Fruit fly (Drosophila melanogaster) whole organism, prepupa: ENCODE results near the gene wdb.

Experiments used
- Blimp-1 ChIP-seq: fragments of 200-800 bp; sonication (Bioruptor generic); optimal IDR thresholded peaks from 3 replicates; lab custom pipeline; 2017; ENCODE audit warnings: missing biosample characterization, missing genetic modification characterization, mild to moderate bottlenecking, moderate library complexity, missing genetic modification reagents
- CG10631 ChIP-seq: fragments of 200-800 bp; sonication (Bioruptor generic); optimal IDR thresholded peaks from 2 replicates; lab custom pipeline; 2016; ENCODE audit warnings: missing biosample characterization, missing genetic modification characterization
- CG10669 ChIP-seq: fragments of 200-800 bp; sonication (Bioruptor generic); optimal IDR thresholded peaks from 3 replicates; lab custom pipeline; 2018; ENCODE audit warnings: missing biosample characterization, mild to moderate bottlenecking, missing genetic modification characterization, moderate library complexity
- CG11762 ChIP-seq: fragments of 200-800 bp; sonication (Bioruptor generic); optimal IDR thresholded peaks from 3 replicates; lab custom pipeline; 2016; ENCODE audit warnings: missing biosample characterization, missing genetic modification characterization; ENCODE audit not compliant: insufficient read depth
- CG15336 ChIP-seq: fragments of 200-800 bp; sonication (Bioruptor generic); IDR thresholded peaks from 2 replicates; pipeline ENCODE4 v1.3.6; 2022; ENCODE audit warnings: missing biosample characterization, missing genetic modification characterization
- CG16779 ChIP-seq: fragments of 200-800 bp; sonication (Bioruptor generic); optimal IDR thresholded peaks from 3 replicates; lab custom pipeline; 2017; ENCODE audit warnings: missing biosample characterization, mild to moderate bottlenecking, missing genetic modification characterization
- CG31627 ChIP-seq: fragments of 200-800 bp; sonication (Bioruptor generic); optimal IDR thresholded peaks from 3 replicates; lab custom pipeline; 2016; ENCODE audit warnings: missing biosample characterization, missing genetic modification characterization
- CG32006 ChIP-seq: fragments of 200-800 bp; sonication (Bioruptor generic); optimal IDR thresholded peaks from 3 replicates; lab custom pipeline; 2017; ENCODE audit warnings: missing biosample characterization, mild to moderate bottlenecking, missing genetic modification characterization
- CG34406 ChIP-seq: fragments of 200-800 bp; sonication (Bioruptor generic); optimal IDR thresholded peaks from 3 replicates; lab custom pipeline; 2016; ENCODE audit warnings: missing biosample characterization, missing genetic modification characterization
- CG3919 ChIP-seq: fragments of 200-800 bp; sonication (Bioruptor generic); optimal IDR thresholded peaks from 3 replicates; lab custom pipeline; 2016; ENCODE audit warnings: missing biosample characterization, missing genetic modification characterization
- CG4318 ChIP-seq: fragments of 200-800 bp; sonication (Bioruptor generic); optimal IDR thresholded peaks from 3 replicates; lab custom pipeline; 2017; ENCODE audit warnings: missing biosample characterization, mild to moderate bottlenecking, missing genetic modification characterization
- CG6276 ChIP-seq: fragments of 200-800 bp; sonication (Bioruptor generic); optimal IDR thresholded peaks from 2 replicates; lab custom pipeline; 2017; ENCODE audit warnings: missing biosample characterization, mild to moderate bottlenecking, missing genetic modification characterization
- CG6792 ChIP-seq: fragments of 200-800 bp; sonication (Bioruptor generic); optimal IDR thresholded peaks from 3 replicates; lab custom pipeline; 2016; ENCODE audit warnings: missing biosample characterization, missing genetic modification characterization
- CG6808 ChIP-seq: fragments of 200-800 bp; sonication (Bioruptor generic); optimal IDR thresholded peaks from 3 replicates; lab custom pipeline; 2017; ENCODE audit warnings: missing biosample characterization, missing genetic modification characterization, mild to moderate bottlenecking, moderate library complexity, missing genetic modification reagents
- CG6854 ChIP-seq: fragments of 200-800 bp; sonication (Bioruptor generic); optimal IDR thresholded peaks from 2 replicates; lab custom pipeline; 2017; ENCODE audit warnings: missing biosample characterization, mild to moderate bottlenecking, missing genetic modification characterization
- CG8119 ChIP-seq: fragments of 200-800 bp; sonication (Bioruptor generic); IDR thresholded peaks from 3 replicates; pipeline ENCODE4 v1.3.6; 2022; ENCODE audit warnings: missing biosample characterization, missing genetic modification characterization
- CG9139 ChIP-seq: fragments of 200-800 bp; sonication (Bioruptor generic); optimal IDR thresholded peaks from 3 replicates; lab custom pipeline; 2017; ENCODE audit warnings: missing biosample characterization, mild to moderate bottlenecking, missing genetic modification characterization
- Eip78C ChIP-seq: fragments of 200-800 bp; sonication (Bioruptor generic); peaks from one replicate; lab custom pipeline; 2016; ENCODE audit warnings: missing biosample characterization, missing genetic modification characterization
- Ets21C ChIP-seq: fragments of 200-800 bp; sonication (Bioruptor generic); optimal IDR thresholded peaks from 3 replicates; lab custom pipeline; 2016; ENCODE audit warnings: missing biosample characterization, missing genetic modification characterization
- Gug ChIP-seq: fragments of 200-800 bp; sonication (Bioruptor generic); IDR thresholded peaks from 2 replicates; pipeline ENCODE4 v1.3.6; 2022; ENCODE audit warnings: missing biosample characterization, missing genetic modification characterization
- Hr38 ChIP-seq: sonication (Bioruptor generic); optimal IDR thresholded peaks from 2 replicates; lab custom pipeline; 2016; ENCODE audit warnings: missing biosample characterization, missing genetic modification characterization
- Lpt ChIP-seq: fragments of 200-800 bp; sonication (Bioruptor generic); optimal IDR thresholded peaks from 3 replicates; lab custom pipeline; 2016; ENCODE audit warnings: missing biosample characterization, missing genetic modification characterization
- Met ChIP-seq: fragments of 200-800 bp; sonication (Bioruptor generic); optimal IDR thresholded peaks from 3 replicates; lab custom pipeline; 2016; ENCODE audit warnings: missing biosample characterization, missing genetic modification characterization
- Sox102F ChIP-seq: fragments of 200-800 bp; sonication (Bioruptor generic); optimal IDR thresholded peaks from 2 replicates; lab custom pipeline; 2016; ENCODE audit warnings: missing biosample characterization, mild to moderate bottlenecking, missing genetic modification characterization
- Sox15 ChIP-seq: fragments of 200-800 bp; sonication (Bioruptor generic); optimal IDR thresholded peaks from 3 replicates; lab custom pipeline; 2016; ENCODE audit warnings: missing biosample characterization, missing genetic modification characterization
- achi ChIP-seq: fragments of 200-800 bp; sonication (Bioruptor generic); optimal IDR thresholded peaks from 3 replicates; lab custom pipeline; 2016; ENCODE audit warnings: missing biosample characterization, missing genetic modification characterization
- acj6 ChIP-seq: fragments of 200-800 bp; sonication (Bioruptor generic); optimal IDR thresholded peaks from 3 replicates; lab custom pipeline; 2016; ENCODE audit warnings: missing biosample characterization, missing genetic modification characterization
- cyc ChIP-seq: fragments of 200-800 bp; sonication (Bioruptor generic); optimal IDR thresholded peaks from 3 replicates; lab custom pipeline; 2016; ENCODE audit warnings: missing biosample characterization, missing genetic modification characterization
- dac ChIP-seq: fragments of 200-800 bp; sonication (Bioruptor generic); optimal IDR thresholded peaks from 2 replicates; lab custom pipeline; 2017; ENCODE audit warnings: missing biosample characterization, mild to moderate bottlenecking, missing genetic modification characterization
- dsx ChIP-seq: fragments of 200-800 bp; optimal IDR thresholded peaks from 3 replicates; lab custom pipeline; 2019; ENCODE audit warnings: missing biosample characterization, mild to moderate bottlenecking, missing genetic modification characterization, moderate library complexity; ENCODE audit not compliant: poor library complexity, severe bottlenecking
- eg ChIP-seq: fragments of 200-800 bp; sonication (Bioruptor generic); IDR thresholded peaks from 3 replicates; pipeline ENCODE4 v1.3.6; 2022; ENCODE audit warnings: missing biosample characterization, missing genetic modification characterization
- esn ChIP-seq: fragments of 200-800 bp; sonication (Bioruptor generic); optimal IDR thresholded peaks from 2 replicates; lab custom pipeline; 2016; ENCODE audit warnings: missing biosample characterization, mild to moderate bottlenecking, missing genetic modification characterization, moderate library complexity
- fd59A ChIP-seq: fragments of 200-800 bp; sonication (Bioruptor generic); optimal IDR thresholded peaks from 2 replicates; lab custom pipeline; 2017; ENCODE audit warnings: missing biosample characterization, mild to moderate bottlenecking, missing genetic modification characterization, missing genetic modification reagents
- lz ChIP-seq: fragments of 200-800 bp; sonication (Bioruptor generic); optimal IDR thresholded peaks from 3 replicates; lab custom pipeline; 2016; ENCODE audit warnings: missing biosample characterization, missing genetic modification characterization
- spab ChIP-seq: fragments of 200-800 bp; sonication (Bioruptor generic); optimal IDR thresholded peaks from 2 replicates; lab custom pipeline; 2017; ENCODE audit warnings: missing biosample characterization, mild to moderate bottlenecking, missing genetic modification characterization, missing genetic modification reagents
- svp ChIP-seq: fragments of 200-800 bp; sonication (Bioruptor generic); peaks from one replicate; lab custom pipeline; 2016; ENCODE audit warnings: missing biosample characterization, missing genetic modification characterization
- topi ChIP-seq: fragments of 200-800 bp; sonication (Bioruptor generic); optimal IDR thresholded peaks from 3 replicates; lab custom pipeline; 2016; ENCODE audit warnings: missing biosample characterization, missing genetic modification characterization
- vri ChIP-seq: fragments of 200-800 bp; sonication (Bioruptor generic); optimal IDR thresholded peaks from 3 replicates; lab custom pipeline; 2016; ENCODE audit warnings: missing biosample characterization, mild to moderate bottlenecking, missing genetic modification characterization

The wdb gene

DNA sequence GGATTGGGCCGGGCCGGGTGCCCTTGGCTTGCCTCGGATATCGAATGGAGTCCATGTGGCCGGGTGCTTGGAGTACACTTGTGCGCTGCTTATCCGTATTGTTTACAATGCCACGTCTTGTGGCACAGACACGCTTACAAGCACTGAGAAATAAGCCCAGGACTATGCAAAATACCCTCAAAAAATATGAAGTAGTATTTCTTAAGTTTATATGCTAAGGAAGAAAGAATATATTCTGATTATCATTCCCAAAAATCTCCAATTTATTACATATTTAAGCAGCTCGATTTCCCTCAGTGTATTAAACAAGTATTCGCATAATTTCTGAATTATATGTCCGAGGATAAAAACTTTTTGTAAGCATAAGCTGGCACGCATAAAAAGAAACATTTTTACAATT, 39.8 kb upstream of the wdb start (continued):
- TF ChIP-seq Sox15 (GFP tag; lab: Kevin White, UChicago) (no peak), achi (GFP tag; lab: Kevin White, UChicago) (no peak), CG3919 (GFP tag; lab: Kevin White, UChicago) (no peak), cyc (GFP tag; lab: Kevin White, UChicago) (peak; percentile 19), CG15336 (GFP tag; lab: Robert Waterston, UW) (no peak), CG6276 (no peak), CG6792 (GFP tag; lab: Kevin White, UChicago) (no peak), dac (GFP tag; lab: Kevin White, UChicago) (no peak), acj6 (no peak), CG4318 (no peak), CG10669 (GFP tag; lab: Kevin White, UChicago) (no peak), vri (GFP tag; lab: Kevin White, UChicago) (no peak)

DNA sequence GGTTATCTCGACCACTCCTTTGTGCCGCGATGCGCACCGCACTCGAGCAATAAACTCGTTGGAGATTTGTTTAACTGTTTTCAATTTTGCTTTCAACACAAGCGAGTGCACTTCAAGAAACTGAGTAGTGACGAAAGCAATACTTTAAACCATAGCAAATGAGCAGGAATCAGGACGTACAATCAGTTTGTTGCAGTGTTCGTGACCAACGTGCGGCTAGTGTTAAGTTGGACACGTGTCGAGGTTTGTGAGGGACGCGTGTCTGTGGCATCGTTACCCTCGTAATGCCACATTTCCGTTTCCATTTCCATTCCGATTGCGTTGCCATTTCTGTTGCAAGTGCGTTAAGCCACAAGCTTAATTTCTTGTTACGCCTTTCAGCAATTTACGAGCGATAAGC, 34.5 kb upstream of the wdb start:
- TF ChIP-seq CG11762 (GFP tag; lab: Kevin White, UChicago) (no peak), CG32006 (no peak), dac (GFP tag; lab: Kevin White, UChicago) (no peak), CG16779 (tag; lab: Kevin White, UChicago) (no peak), CG9139 (GFP tag; lab: Kevin White, UChicago) (no peak), esn (GFP tag; lab: Kevin White, UChicago) (no peak), Sox102F (GFP tag; lab: Kevin White, UChicago) (no peak)
- TF ChIP-seq, all 60 proteins: peak for 0

DNA sequence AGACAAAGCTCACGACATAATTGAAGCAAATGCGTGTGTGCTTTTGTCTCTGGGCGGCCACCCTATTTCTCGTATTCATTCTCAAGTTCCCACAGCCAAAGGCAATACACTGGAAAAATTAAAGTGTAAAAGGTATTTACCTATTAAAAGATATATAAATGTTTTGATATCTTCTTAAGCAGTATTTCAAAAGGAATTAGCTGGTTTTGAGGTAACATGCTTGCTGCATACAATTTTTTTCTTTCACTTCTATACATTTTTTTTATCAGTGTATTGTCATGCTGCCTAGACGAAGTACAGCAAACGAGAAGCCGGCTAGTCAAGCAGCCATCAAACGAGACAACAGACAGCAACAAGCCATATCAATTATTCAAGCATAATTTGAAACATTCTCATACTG, 31.8 kb upstream of the wdb start:
- TF ChIP-seq vri (GFP tag; lab: Kevin White, UChicago) (no peak), topi (GFP tag; lab: Kevin White, UChicago) (no peak), Met (peak; percentile 18), eg (0 out of 3 replicates have a peak, but pooled peaks have one; percentile 24), Eip78C (GFP tag; lab: Kevin White, UChicago) (peak; percentile 39), svp (GFP tag; lab: Kevin White, UChicago) (peak; percentile 42), achi (GFP tag; lab: Kevin White, UChicago) (no peak)

DNA sequence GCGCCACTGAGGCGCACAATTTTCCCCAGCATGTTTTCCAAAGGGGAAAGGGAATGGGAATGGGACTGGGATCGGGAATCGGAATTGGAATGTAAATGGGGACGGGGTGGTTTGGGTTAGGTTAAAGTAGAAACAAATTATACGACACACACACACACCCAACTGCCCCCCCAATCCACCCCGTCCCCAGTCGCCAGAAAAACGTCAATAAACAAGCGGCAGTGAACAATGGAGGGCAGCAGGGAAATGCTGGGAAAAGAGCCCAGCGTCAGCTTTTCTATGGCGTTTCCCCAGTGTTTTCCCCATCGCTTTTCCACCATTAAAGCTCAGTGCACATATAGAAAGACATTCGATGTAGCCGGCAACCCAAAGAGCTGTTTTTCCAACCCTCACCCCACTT, 28.6 kb upstream of the wdb start:
- no peak for TF ChIP-seq spab (GFP tag; lab: Kevin White, UChicago)
- TF ChIP-seq CG10631 (GFP tag; lab: Kevin White, UChicago), result no peak
- TF ChIP-seq CG31627 (GFP tag; lab: Kevin White, UChicago), result no peak
- TF ChIP-seq svp (GFP tag; lab: Kevin White, UChicago), result peak; percentile 15
- TF ChIP-seq Gug (GFP tag; lab: Robert Waterston, UW), result no peak
- no peak for TF ChIP-seq CG6276
- TF ChIP-seq CG8119 (GFP tag; lab: Robert Waterston, UW), result no peak
- no peak for TF ChIP-seq lz (GFP tag; lab: Kevin White, UChicago)
- no peak for TF ChIP-seq dac (GFP tag; lab: Kevin White, UChicago)

DNA sequence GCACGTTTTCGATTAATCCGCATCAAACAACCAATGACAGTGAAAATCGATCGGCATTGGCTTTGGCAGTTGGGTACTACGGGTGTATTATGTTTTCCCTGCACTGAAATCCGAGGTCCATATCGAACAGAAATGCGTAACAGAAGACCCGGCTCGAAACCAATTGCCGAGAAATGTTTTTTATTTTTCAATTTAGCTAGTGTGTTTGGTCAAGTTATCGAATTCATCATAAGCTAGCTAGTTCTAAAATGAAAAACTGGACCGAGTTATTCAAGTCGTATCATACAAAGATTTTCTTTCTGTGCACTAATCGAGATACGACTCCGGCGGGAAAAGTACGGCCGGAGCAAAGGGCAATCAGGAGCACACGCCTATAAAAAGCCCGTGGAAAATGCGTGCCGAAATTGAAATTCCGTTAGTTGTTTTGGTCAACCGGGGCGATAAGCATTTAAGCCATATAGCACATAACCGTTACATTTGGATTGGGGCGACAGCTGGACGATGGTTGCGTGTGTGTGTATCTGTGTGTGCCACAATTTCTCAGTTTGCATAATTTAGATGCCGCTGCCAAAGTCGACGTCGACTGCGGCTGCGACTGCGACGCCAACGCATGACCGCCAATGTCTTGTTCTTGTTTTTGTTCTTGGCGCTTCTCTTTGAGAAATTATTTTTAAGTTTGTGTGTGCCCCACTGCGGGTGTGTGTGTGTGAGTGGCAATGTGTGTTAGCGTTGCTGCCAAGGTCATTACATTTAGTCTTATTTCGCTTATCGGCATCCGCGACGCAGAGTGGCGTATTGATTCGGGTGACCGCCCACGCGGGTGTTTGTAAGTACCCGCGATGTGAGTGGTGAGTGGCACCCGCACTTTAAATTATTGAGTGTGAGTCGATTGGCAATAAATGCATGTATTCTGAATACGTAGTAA, 27.3 kb upstream of the wdb start:
- TF ChIP-seq Sox102F (GFP tag; lab: Kevin White, UChicago), result no peak
- TF ChIP-seq CG11762 (GFP tag; lab: Kevin White, UChicago), result no peak
- TF ChIP-seq fd59A (GFP tag; lab: Kevin White, UChicago), result no peak
- TF ChIP-seq CG6854, result no peak
- no peak for TF ChIP-seq cyc (GFP tag; lab: Kevin White, UChicago)
- TF ChIP-seq CG4318, result no peak
- no peak for TF ChIP-seq Hr38 (GFP tag; lab: Kevin White, UChicago)
- no peak for TF ChIP-seq Blimp-1 (GFP tag; lab: Kevin White, UChicago)
- no peak for TF ChIP-seq CG6808 (GFP tag; lab: Kevin White, UChicago)
- no peak for TF ChIP-seq Met
- TF ChIP-seq dac (GFP tag; lab: Kevin White, UChicago), result no peak
- no peak for TF ChIP-seq svp (GFP tag; lab: Kevin White, UChicago)
- TF ChIP-seq eg, result no peak
- TF ChIP-seq achi (GFP tag; lab: Kevin White, UChicago), result no peak
- TF ChIP-seq dsx (GFP tag; lab: Kevin White, UChicago), result no peak
- TF ChIP-seq Ets21C, result no peak
- no peak for TF ChIP-seq CG34406
- no peak for TF ChIP-seq Lpt
